Worm (Caenorhabditis elegans): ENCODE measurements around the gene srj-13.

DNA sequence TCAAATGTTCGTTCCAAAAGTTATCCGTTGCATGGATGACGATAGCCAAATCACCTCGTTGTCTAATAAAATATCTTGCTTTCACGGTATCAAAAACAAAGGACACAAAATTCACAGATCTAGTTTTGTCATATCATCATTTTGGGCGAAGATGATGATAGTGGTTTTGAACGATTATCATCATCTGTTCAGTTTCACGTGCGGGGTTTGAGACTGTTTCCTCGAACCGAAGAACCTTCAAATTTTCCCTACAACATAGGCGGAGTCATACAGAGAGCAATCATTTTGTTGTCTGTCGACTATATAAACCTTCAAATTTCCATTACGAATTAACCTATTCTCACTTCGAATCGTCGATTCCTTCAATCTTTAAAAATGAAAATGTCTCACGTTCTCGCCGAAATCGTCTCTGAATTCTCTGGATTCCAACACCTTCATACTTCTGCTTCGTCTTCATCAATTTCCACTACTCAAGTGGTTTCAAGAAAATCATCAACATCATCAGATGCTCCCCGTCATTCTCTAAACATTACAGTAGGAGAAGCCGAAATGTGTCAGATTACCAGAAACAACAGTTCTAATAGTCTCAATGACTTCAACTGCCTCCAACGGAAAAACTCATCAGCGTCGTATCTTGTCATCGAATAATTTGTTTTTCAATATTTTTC lies 10.8 kb downstream of the srj-13 start, which contains the start of gene F18E3.11:
- no peak for TF ChIP-seq R02D3.7 (tag; optimal IDR thresholded peaks at IDR 0.05)
- TF ChIP-seq blmp-1 (tag; optimal IDR thresholded peaks at IDR 0.05; ENCODE audit: insufficient read depth) = peak; percentile 78
- no peak for TF ChIP-seq ztf-11 (tag; optimal IDR thresholded peaks at IDR 0.05)
- no peak for TF ChIP-seq lin-11 (tag; optimal IDR thresholded peaks at IDR 0.05)
- TF ChIP-seq nhr-25 (tag; optimal IDR thresholded peaks at IDR 0.05) = peak; percentile 85
- TF ChIP-seq ZK546.5 (tag; optimal IDR thresholded peaks at IDR 0.05) = no peak
- no peak for TF ChIP-seq elt-3 (tag; optimal IDR thresholded peaks at IDR 0.05)
- no peak for TF ChIP-seq nhr-237 (tag; optimal IDR thresholded peaks at IDR 0.05)
- no peak for TF ChIP-seq unc-62 (GFP tag; optimal IDR thresholded peaks at IDR 0.05)

Measured in whole organism, L2 larva.